Fruit fly (Drosophila melanogaster): ENCODE data around the gene CG2021.

DNA sequence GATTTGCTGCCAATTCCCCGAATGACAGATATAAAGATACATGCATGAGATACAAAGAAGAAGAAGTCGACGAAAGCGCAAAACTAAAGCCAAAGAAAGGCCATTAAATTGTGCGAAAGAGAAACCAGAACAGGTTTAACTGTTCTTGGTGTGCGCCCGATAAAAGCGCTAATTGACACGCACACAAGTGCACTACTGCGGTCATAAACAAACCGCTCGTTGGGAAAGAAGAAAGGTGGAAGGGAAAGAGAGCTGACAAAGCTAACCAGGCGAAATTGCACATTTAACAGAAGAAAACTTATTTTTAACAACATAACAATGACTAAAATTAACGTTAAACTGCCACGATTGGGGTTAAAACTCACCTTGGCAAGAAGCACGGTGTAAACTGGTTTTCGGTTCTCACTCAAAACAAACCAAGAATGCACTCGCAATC, 47.0 kb downstream of the CG2021 start:
- TF ChIP-seq ovo (GFP tag; optimal IDR thresholded peaks at IDR 0.05) (peak; percentile 39), Clk (GFP tag; optimal IDR thresholded peaks at IDR 0.05) (no peak)

Data from whole organism, adult.